Fruit fly (Drosophila melanogaster): ENCODE data around the gene CG13359.

DNA sequence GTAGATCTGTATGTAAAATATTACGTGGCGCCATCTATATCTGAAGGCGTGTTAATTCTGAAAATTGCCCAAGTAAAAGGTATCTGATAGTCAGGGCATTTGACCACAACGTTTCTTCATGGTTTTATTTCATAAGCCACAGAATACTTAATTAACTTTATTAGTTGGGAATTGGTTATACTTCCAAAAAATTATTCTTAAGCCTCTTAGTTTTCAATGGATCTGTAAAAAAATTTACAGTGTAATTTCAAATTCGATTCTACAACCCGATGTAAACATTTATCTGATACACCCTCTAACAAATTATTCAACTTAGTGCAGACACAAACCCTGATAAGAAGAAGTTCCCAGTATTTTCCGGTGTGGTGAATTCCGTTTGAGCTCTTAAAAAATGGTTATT lies 40.2 kb upstream of the CG13359 start:
- no peak for TF ChIP-seq psq (optimal IDR thresholded peaks at IDR 0.05)
- TF ChIP-seq Sin3A (optimal IDR thresholded peaks at IDR 0.05): no peak
- no peak for TF ChIP-seq Myc (optimal IDR thresholded peaks at IDR 0.05)
- TF ChIP-seq insv (optimal IDR thresholded peaks at IDR 0.05): no peak
- no peak for TF ChIP-seq h (optimal IDR thresholded peaks at IDR 0.05)
- TF ChIP-seq ttk (optimal IDR thresholded peaks at IDR 0.05): no peak

Data from Kc167 (cell line).